Worm (Caenorhabditis elegans): Measurements from ENCODE around the gene nhr-105.

The nhr-105 gene

DNA sequence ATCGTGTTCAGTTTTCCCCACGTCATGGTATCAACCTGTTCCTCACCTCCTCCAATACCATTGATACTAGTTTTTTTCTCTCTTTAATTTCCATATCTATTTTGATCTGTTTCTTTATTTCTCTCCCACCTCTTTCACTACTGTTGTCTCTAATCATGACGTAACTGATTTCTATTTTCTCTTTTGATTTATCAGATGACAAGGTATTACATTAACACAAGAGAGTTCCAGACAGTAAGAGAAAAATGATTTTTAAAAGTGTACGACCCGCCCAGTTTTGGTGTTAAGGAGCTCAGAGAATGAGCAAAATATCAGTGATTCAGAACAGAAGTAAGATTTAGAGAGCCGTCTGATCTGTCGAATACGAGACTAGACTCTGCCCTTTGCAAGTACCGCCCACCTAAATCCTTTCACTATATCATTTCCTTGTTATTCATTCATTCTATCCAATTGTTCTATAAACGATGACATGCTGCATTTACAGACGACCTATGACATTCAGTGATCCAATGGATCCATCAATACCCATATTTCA is at the start of gene nhr-105:
TSS of gene nhr-105 (plus strand) at position 485 of the 535 bp plus-strand sequence.
- no peak for TF ChIP-seq sea-1 (GFP tag; conservative IDR thresholded peaks at IDR 0.05)
- no peak for TF ChIP-seq ceh-36 (tag; optimal IDR thresholded peaks at IDR 0.05)
- no peak for TF ChIP-seq F13C5.2 (tag; optimal IDR thresholded peaks at IDR 0.05)
- TF ChIP-seq pes-1 (GFP tag; IDR thresholded peaks at IDR 0.05) = no peak
- no peak for TF ChIP-seq tra-4 (tag; optimal IDR thresholded peaks at IDR 0.05)
- no peak for TF ChIP-seq scrt-1 (GFP tag; IDR thresholded peaks at IDR 0.05)
- no peak for TF ChIP-seq B0310.2 (tag; optimal IDR thresholded peaks at IDR 0.05)
- TF ChIP-seq ets-7 (tag; optimal IDR thresholded peaks at IDR 0.05) = no peak
- TF ChIP-seq hmbx-1 (tag; optimal IDR thresholded peaks at IDR 0.05) = no peak
- no peak for TF ChIP-seq ceh-13 (GFP tag; optimal IDR thresholded peaks at IDR 0.05)

- TF ChIP-seq ama-1 (optimal IDR thresholded peaks at IDR 0.05) (no peak), pes-1 (GFP tag; IDR thresholded peaks at IDR 0.05) (no peak), F13C5.2 (tag; optimal IDR thresholded peaks at IDR 0.05) (no peak), hmbx-1 (tag; optimal IDR thresholded peaks at IDR 0.05) (no peak), hnd-1 (tag; optimal IDR thresholded peaks at IDR 0.05) (no peak), B0310.2 (tag; optimal IDR thresholded peaks at IDR 0.05) (no peak), scrt-1 (GFP tag; IDR thresholded peaks at IDR 0.05) (no peak), flt-1 (GFP tag; IDR thresholded peaks at IDR 0.05) (no peak), ceh-36 (tag; optimal IDR thresholded peaks at IDR 0.05) (no peak), aly-1 (tag; optimal IDR thresholded peaks at IDR 0.05) (no peak), hmg-4 (GFP tag; optimal IDR thresholded peaks at IDR 0.05) (no peak), tbx-37 (GFP tag; conservative IDR thresholded peaks at IDR 0.05) (no peak), ets-7 (tag; optimal IDR thresholded peaks at IDR 0.05) (no peak), tra-4 (tag; optimal IDR thresholded peaks at IDR 0.05) (no peak), tbx-11 (GFP tag; IDR thresholded peaks at IDR 0.05) (no peak), sea-1 (GFP tag; conservative IDR thresholded peaks at IDR 0.05) (no peak), ceh-13 (GFP tag; optimal IDR thresholded peaks at IDR 0.05) (no peak)
Measured at ce11 chrIV:7003323-7003722, 46.6 kb upstream of the nhr-105 start, which contains the start of gene cht-3. cht-3 (plus strand) TSS chrIV:7003623.

ce11 chrIV:7009531-7009930 is 40.4 kb upstream of the nhr-105 start, which contains the start of gene C25A8.2:
C25A8.2 (plus strand) TSS chrIV:7009831.
- TF ChIP-seq ets-7 (tag; optimal IDR thresholded peaks at IDR 0.05) (no peak), tra-4 (tag; optimal IDR thresholded peaks at IDR 0.05) (no peak), hnd-1 (tag; optimal IDR thresholded peaks at IDR 0.05) (no peak), ceh-13 (GFP tag; optimal IDR thresholded peaks at IDR 0.05) (no peak), F13C5.2 (tag; optimal IDR thresholded peaks at IDR 0.05) (no peak), aly-1 (tag; optimal IDR thresholded peaks at IDR 0.05) (no peak), scrt-1 (GFP tag; IDR thresholded peaks at IDR 0.05) (no peak), ama-1 (optimal IDR thresholded peaks at IDR 0.05) (no peak), pes-1 (GFP tag; IDR thresholded peaks at IDR 0.05) (no peak), hmbx-1 (tag; optimal IDR thresholded peaks at IDR 0.05) (no peak)

- TF ChIP-seq ceh-13 (GFP tag; optimal IDR thresholded peaks at IDR 0.05) = no peak
- TF ChIP-seq ceh-36 (tag; optimal IDR thresholded peaks at IDR 0.05) = no peak
Measured at ce11 chrIV:7010195-7010594, 39.8 kb upstream of the nhr-105 start.

ce11 chrIV:7010835-7011234 is 39.1 kb upstream of the nhr-105 start, which contains the start of gene C25A8.1:
C25A8.1 (plus strand) TSS chrIV:7011135.
- no peak for TF ChIP-seq scrt-1 (GFP tag; IDR thresholded peaks at IDR 0.05)
- no peak for TF ChIP-seq ets-7 (tag; optimal IDR thresholded peaks at IDR 0.05)
- TF ChIP-seq tbx-11 (GFP tag; IDR thresholded peaks at IDR 0.05) = no peak
- no peak for TF ChIP-seq hmg-4 (GFP tag; optimal IDR thresholded peaks at IDR 0.05)
- no peak for TF ChIP-seq ama-1 (optimal IDR thresholded peaks at IDR 0.05)
- TF ChIP-seq ceh-36 (tag; optimal IDR thresholded peaks at IDR 0.05) = no peak
- no peak for TF ChIP-seq aly-1 (tag; optimal IDR thresholded peaks at IDR 0.05)
- TF ChIP-seq tra-4 (tag; optimal IDR thresholded peaks at IDR 0.05) = no peak
- TF ChIP-seq flt-1 (GFP tag; IDR thresholded peaks at IDR 0.05) = no peak
- TF ChIP-seq hnd-1 (tag; optimal IDR thresholded peaks at IDR 0.05) = no peak
- TF ChIP-seq F13C5.2 (tag; optimal IDR thresholded peaks at IDR 0.05) = no peak
- no peak for TF ChIP-seq B0310.2 (tag; optimal IDR thresholded peaks at IDR 0.05)
- TF ChIP-seq ceh-13 (GFP tag; optimal IDR thresholded peaks at IDR 0.05) = no peak

DNA sequence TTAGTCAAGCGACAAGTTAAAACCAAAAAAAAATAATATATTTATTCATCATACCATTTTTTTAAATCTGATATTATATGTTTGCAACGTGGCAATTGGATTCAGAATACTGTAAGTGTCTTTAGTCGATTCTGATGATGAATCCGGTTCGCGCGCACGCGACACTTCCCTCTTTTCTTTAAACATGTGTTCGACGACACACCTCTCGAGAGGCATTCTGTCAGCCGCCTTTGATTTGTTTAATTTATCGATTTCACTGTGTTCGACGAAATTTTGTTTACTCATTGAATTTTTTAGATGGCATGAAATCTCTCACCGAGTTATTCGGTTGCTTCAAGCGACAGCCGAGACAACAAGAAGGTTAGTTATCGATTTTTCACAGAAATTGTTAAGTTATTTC is 38.2 kb upstream of the nhr-105 start, which contains the start of gene trxr-1:
TSS of gene trxr-1 (plus strand) at position 227 of the 400 bp plus-strand sequence.
- TF ChIP-seq F13C5.2 (tag; optimal IDR thresholded peaks at IDR 0.05) = no peak

DNA sequence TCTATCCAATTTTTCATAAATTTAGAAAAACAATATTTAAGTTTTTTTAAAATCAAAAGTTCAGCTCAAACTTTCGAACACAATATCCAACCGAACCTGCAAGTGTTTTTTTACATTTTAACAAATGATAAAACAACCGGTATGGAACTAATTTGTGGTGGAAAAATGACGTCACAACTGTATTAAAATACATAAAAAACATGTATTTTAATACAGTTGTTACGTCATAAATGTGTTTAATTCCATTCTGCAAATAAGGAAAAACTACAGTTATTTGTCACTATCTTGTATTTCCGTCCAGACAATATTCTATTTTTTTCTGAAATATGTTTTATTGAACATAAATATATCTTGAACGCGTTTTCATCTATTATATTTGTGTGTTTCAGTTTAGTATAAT is 37.7 kb upstream of the nhr-105 start:
- no peak for TF ChIP-seq ets-7 (tag; optimal IDR thresholded peaks at IDR 0.05)
- no peak for TF ChIP-seq tbx-37 (GFP tag; conservative IDR thresholded peaks at IDR 0.05)
- no peak for TF ChIP-seq ceh-13 (GFP tag; optimal IDR thresholded peaks at IDR 0.05)
- TF ChIP-seq flt-1 (GFP tag; IDR thresholded peaks at IDR 0.05) = no peak
- TF ChIP-seq hmg-4 (GFP tag; optimal IDR thresholded peaks at IDR 0.05) = no peak
- no peak for TF ChIP-seq tra-4 (tag; optimal IDR thresholded peaks at IDR 0.05)

ce11 chrIV:7012731-7013445 is 37.1 kb upstream of the nhr-105 start:
- TF ChIP-seq ama-1 (optimal IDR thresholded peaks at IDR 0.05) (no peak), F13C5.2 (tag; optimal IDR thresholded peaks at IDR 0.05) (no peak), hmbx-1 (tag; optimal IDR thresholded peaks at IDR 0.05) (no peak), ets-7 (tag; optimal IDR thresholded peaks at IDR 0.05) (no peak), B0310.2 (tag; optimal IDR thresholded peaks at IDR 0.05) (no peak), flt-1 (GFP tag; IDR thresholded peaks at IDR 0.05) (no peak), tbx-37 (GFP tag; conservative IDR thresholded peaks at IDR 0.05) (no peak), aly-1 (tag; optimal IDR thresholded peaks at IDR 0.05) (no peak), scrt-1 (GFP tag; IDR thresholded peaks at IDR 0.05) (no peak)

Data from whole organism, early embryonic.